Worm (Caenorhabditis elegans) whole organism, L4 larva: Measurements from ENCODE around the gene R02E4.2.

ENCODE experiments used
- F26F4.8 ChIP-seq: fragments of 200-800 bp; sonication (Bioruptor generic); conservative IDR thresholded peaks from 2 replicates; pipeline ENCODE4 v1.3.6; 2022; ENCODE audit warnings: missing genetic modification characterization, missing compliant biosample characterization
- aha-1 ChIP-seq: fragments of 150-350 bp; peaks from one replicate; lab custom pipeline; 2014; ENCODE audit warnings: missing biosample characterization, missing genetic modification characterization
- aly-2 ChIP-seq: sonication (generic microtip); optimal IDR thresholded peaks from 2 replicates; lab custom pipeline; 2018; ENCODE audit warnings: missing biosample characterization, missing genetic modification characterization
- arid-1 ChIP-seq: fragments of 200-800 bp; sonication (Bioruptor generic); conservative IDR thresholded peaks from 2 replicates; pipeline ENCODE4 v1.3.6; 2022; ENCODE audit warnings: missing genetic modification reagents, missing genetic modification characterization, missing compliant biosample characterization
- ceh-32 ChIP-seq: sonication (generic microtip); optimal IDR thresholded peaks from 2 replicates; lab custom pipeline; 2016; ENCODE audit warnings: mild to moderate bottlenecking, missing genetic modification characterization, missing compliant biosample characterization; ENCODE audit not compliant: poor library complexity
- ceh-44 ChIP-seq: fragments of 200-800 bp; sonication (Bioruptor generic); IDR thresholded peaks from 2 replicates; pipeline ENCODE4 v1.3.6; 2022; ENCODE audit warnings: missing genetic modification reagents, missing genetic modification characterization, missing compliant biosample characterization
- ceh-62 ChIP-seq: sonication (generic microtip); optimal IDR thresholded peaks from 2 replicates; lab custom pipeline; 2017; ENCODE audit warnings: missing biosample characterization, missing genetic modification characterization
- daf-12 ChIP-seq: fragments of 150-350 bp; optimal IDR thresholded peaks from 2 replicates; lab custom pipeline; 2014; ENCODE audit warnings: missing biosample characterization, missing genetic modification reagents, missing genetic modification characterization
- daf-16 ChIP-seq, 3 experiments: sonication (generic microtip); optimal IDR thresholded peaks; 2 replicates each; lab custom pipeline; 2016 to 2017; ENCODE audit warnings: missing genetic modification characterization in 3 of 3, missing genetic modification reagents in 3 of 3, mild to moderate bottlenecking in 2 of 3, missing compliant biosample characterization in 2 of 3, missing biosample characterization in 1 of 3, moderate library complexity in 1 of 3
- dmd-8 ChIP-seq: fragments of 200-800 bp; sonication (Bioruptor generic); IDR thresholded peaks from 2 replicates; pipeline ENCODE4 v1.3.6; 2022; ENCODE audit warnings: missing genetic modification characterization, missing compliant biosample characterization
- dmd-9 ChIP-seq: fragments of 200-800 bp; sonication (Bioruptor generic); IDR thresholded peaks from 2 replicates; pipeline ENCODE4 v1.3.6; 2022; ENCODE audit warnings: missing genetic modification reagents, missing genetic modification characterization, missing compliant biosample characterization
- dve-1 ChIP-seq: sonication (generic microtip); optimal IDR thresholded peaks from 2 replicates; lab custom pipeline; 2017; ENCODE audit warnings: antibody characterized with exemption, mild to moderate bottlenecking, missing genetic modification characterization, missing compliant biosample characterization; ENCODE audit not compliant: insufficient read depth
- egl-43 ChIP-seq: fragments of 200-800 bp; sonication (Bioruptor generic); IDR thresholded peaks from 2 replicates; pipeline ENCODE4 v1.3.6; 2022; ENCODE audit warnings: missing genetic modification reagents, missing genetic modification characterization, missing compliant biosample characterization
- fos-1 ChIP-seq: fragments of 150-350 bp; optimal IDR thresholded peaks from 2 replicates; lab custom pipeline; 2014; ENCODE audit warnings: missing biosample characterization, missing genetic modification characterization
- hlh-11 ChIP-seq: fragments of 200-800 bp; sonication (Bioruptor generic); optimal IDR thresholded peaks from 2 replicates; lab custom pipeline; 2018; ENCODE audit warnings: mild to moderate bottlenecking, missing genetic modification characterization, missing compliant biosample characterization
- hlh-30 ChIP-seq: sonication (generic microtip); optimal IDR thresholded peaks from 2 replicates; lab custom pipeline; 2017; ENCODE audit warnings: antibody characterized with exemption, mild to moderate bottlenecking, missing genetic modification characterization, missing compliant biosample characterization; ENCODE audit not compliant: insufficient read depth
- lin-15B ChIP-seq: fragments of 150-350 bp; sonication (generic microtip); optimal IDR thresholded peaks from 3 replicates; lab custom pipeline; 2014; ENCODE audit warnings: missing biosample characterization, missing genetic modification characterization
- lin-38 ChIP-seq: fragments of 200-800 bp; sonication (Bioruptor generic); IDR thresholded peaks from 2 replicates; pipeline ENCODE4 v1.3.6; 2022; ENCODE audit warnings: missing genetic modification reagents, missing genetic modification characterization, missing compliant biosample characterization
- lsy-2 ChIP-seq, 2 experiments: fragments of 150-350 bp in 1 of 2; sonication (generic microtip) in 1 of 2; optimal IDR thresholded peaks; 2 replicates each; lab custom pipeline; 2014 to 2017; ENCODE audit warnings: missing biosample characterization in 2 of 2, missing genetic modification characterization in 2 of 2
- madf-5 ChIP-seq, 2 experiments: fragments of 200-800 bp; sonication (Bioruptor generic); IDR thresholded peaks; 2 replicates each; pipeline ENCODE4 v1.3.6; 2022; ENCODE audit warnings: missing compliant biosample characterization in 2 of 2, missing genetic modification characterization in 2 of 2
- mdl-1 ChIP-seq, 2 experiments: fragments of 150-350 bp in 1 of 2; sonication (generic microtip) in 1 of 2; optimal IDR thresholded peaks; 2 replicates each; lab custom pipeline; 2014 to 2017; ENCODE audit warnings: missing biosample characterization in 2 of 2, missing genetic modification characterization in 2 of 2
- mes-2 ChIP-seq: sonication (generic microtip); optimal IDR thresholded peaks from 2 replicates; lab custom pipeline; 2016; ENCODE audit warnings: missing genotype, mild to moderate bottlenecking, missing genetic modification characterization, missing compliant biosample characterization; ENCODE audit not compliant: poor library complexity, severe bottlenecking
- mxl-2 ChIP-seq: fragments of 200-800 bp; sonication (Bioruptor generic); conservative IDR thresholded peaks from 2 replicates; pipeline ENCODE4 v1.3.6; 2022; ENCODE audit warnings: missing genetic modification reagents, missing genetic modification characterization, missing compliant biosample characterization
- mxl-3 ChIP-seq: fragments of 200-800 bp; sonication (Bioruptor generic); optimal IDR thresholded peaks from 2 replicates; lab custom pipeline; 2018; ENCODE audit warnings: mild to moderate bottlenecking, missing genetic modification characterization, missing compliant biosample characterization
- nhr-25 ChIP-seq: sonication (generic microtip); optimal IDR thresholded peaks from 2 replicates; lab custom pipeline; 2017; ENCODE audit warnings: missing genetic modification characterization, mild to moderate bottlenecking, missing compliant biosample characterization, antibody characterized with exemption, moderate library complexity, borderline replicate concordance; ENCODE audit not compliant: insufficient read depth
- nhr-28 ChIP-seq: fragments of 150-350 bp; optimal IDR thresholded peaks from 2 replicates; lab custom pipeline; 2014; ENCODE audit warnings: missing biosample characterization, missing genetic modification characterization
- nhr-41 ChIP-seq: fragments of 200-800 bp; sonication (Bioruptor generic); IDR thresholded peaks from 2 replicates; pipeline ENCODE4 v1.3.6; 2022; ENCODE audit warnings: missing genetic modification reagents, missing genetic modification characterization, missing compliant biosample characterization
- nhr-42 ChIP-seq: fragments of 200-800 bp; sonication (Bioruptor generic); IDR thresholded peaks from 2 replicates; pipeline ENCODE4 v1.3.6; 2022; ENCODE audit warnings: missing genetic modification characterization, missing compliant biosample characterization
- nhr-48 ChIP-seq: sonication (generic microtip); optimal IDR thresholded peaks from 2 replicates; lab custom pipeline; 2016; ENCODE audit warnings: mild to moderate bottlenecking, missing genetic modification characterization, missing compliant biosample characterization
- nhr-6 ChIP-seq: fragments of 150-350 bp; optimal IDR thresholded peaks from 2 replicates; lab custom pipeline; 2014; ENCODE audit warnings: missing biosample characterization, missing genetic modification characterization
- nhr-76 ChIP-seq: fragments of 150-350 bp; optimal IDR thresholded peaks from 2 replicates; lab custom pipeline; 2014; ENCODE audit warnings: missing biosample characterization, missing genetic modification characterization
- php-3 ChIP-seq: fragments of 200-800 bp; sonication (Bioruptor generic); IDR thresholded peaks from 2 replicates; pipeline ENCODE4 v1.3.6; 2022; ENCODE audit warnings: missing genetic modification reagents, missing genetic modification characterization, missing compliant biosample characterization
- sdz-12 ChIP-seq: fragments of 200-800 bp; sonication (Bioruptor generic); optimal IDR thresholded peaks from 2 replicates; lab custom pipeline; 2018; ENCODE audit warnings: mild to moderate bottlenecking, missing genetic modification characterization, missing compliant biosample characterization
- set-16 ChIP-seq: fragments of 200-800 bp; sonication (Bioruptor generic); IDR thresholded peaks from 2 replicates; pipeline ENCODE4 v1.3.6; 2022; ENCODE audit warnings: missing genetic modification reagents, missing genetic modification characterization, missing compliant biosample characterization
- snpc-1.2 ChIP-seq: fragments of 200-800 bp; sonication (Bioruptor generic); IDR thresholded peaks from 2 replicates; pipeline ENCODE4 v1.3.6; 2022; ENCODE audit warnings: missing genetic modification reagents, missing genetic modification characterization, missing compliant biosample characterization
- snpc-4 ChIP-seq: fragments of 150-350 bp; optimal IDR thresholded peaks from 2 replicates; lab custom pipeline; 2014; ENCODE audit warnings: missing biosample characterization, missing genetic modification characterization
- tra-1 ChIP-seq: fragments of 200-800 bp; sonication (Bioruptor generic); IDR thresholded peaks from 2 replicates; pipeline ENCODE4 v1.3.6; 2022; ENCODE audit warnings: missing genetic modification reagents, missing genetic modification characterization, missing compliant biosample characterization
- unc-62 ChIP-seq, 3 experiments: fragments of 150-350 bp in 1 of 3; sonication (generic microtip); optimal IDR thresholded peaks in 2 of 3; peaks in 1 of 3; 1 replicate in 1 of 3; 2 replicates in 2 of 3; lab custom pipeline; 2014 to 2017; ENCODE audit warnings: missing biosample characterization in 3 of 3, missing genetic modification characterization in 3 of 3, missing genetic modification reagents in 3 of 3, missing genotype in 1 of 3
- vab-7 ChIP-seq: fragments of 200-800 bp; sonication (Bioruptor generic); IDR thresholded peaks from 2 replicates; pipeline ENCODE4 v1.3.6; 2022; ENCODE audit warnings: missing genetic modification reagents, missing genetic modification characterization, missing compliant biosample characterization
- zag-1 ChIP-seq: fragments of 150-350 bp; optimal IDR thresholded peaks from 2 replicates; lab custom pipeline; 2014; ENCODE audit warnings: missing biosample characterization, missing genetic modification characterization
- ztf-11 ChIP-seq: fragments of 150-350 bp; optimal IDR thresholded peaks from 2 replicates; lab custom pipeline; 2014; ENCODE audit warnings: missing biosample characterization, missing genetic modification characterization

R02E4.2 gene

DNA sequence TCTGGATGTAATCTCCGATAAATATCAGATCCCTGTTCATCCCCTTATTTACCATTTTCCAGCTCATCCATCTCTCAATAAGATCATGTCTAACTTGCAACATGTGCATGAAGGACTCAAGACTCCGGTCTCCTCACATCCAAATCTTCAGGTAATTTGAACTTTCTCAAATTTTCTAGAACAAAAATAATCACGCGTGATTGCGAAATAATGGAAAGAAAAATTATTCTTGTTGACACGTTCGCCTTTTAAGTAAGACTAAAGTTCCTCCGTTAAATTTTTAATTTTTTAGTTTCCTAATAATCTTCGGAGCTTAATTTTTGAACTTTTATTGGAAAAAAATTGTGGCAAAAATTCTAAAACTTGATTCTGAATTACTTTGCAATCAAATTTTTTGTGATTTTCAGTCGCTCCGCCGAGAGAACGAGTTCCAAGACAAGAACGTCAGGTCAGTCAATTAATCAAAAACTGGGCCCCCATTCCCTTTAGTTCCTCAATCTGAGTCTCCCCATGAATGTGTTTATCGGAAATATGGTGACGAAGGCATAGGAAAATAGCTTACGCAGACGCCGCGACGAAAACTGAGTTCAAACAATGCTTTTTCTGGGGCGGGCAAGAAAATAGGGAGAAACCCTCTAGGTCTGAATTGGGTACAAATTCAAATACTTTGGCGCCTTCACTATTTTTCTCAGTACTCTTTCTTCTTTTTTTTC lies 30.4 kb downstream of the R02E4.2 start (continued):
- TF ChIP-seq fos-1 (tag; lab: Kevin White, UChicago) (no peak), lin-38 (GFP tag; lab: Robert Waterston, UW) (peak; percentile 40; the same call in 1 of the 2 replicates), lin-15B (tag; lab: Kevin White, UChicago) (no peak), egl-43 (no peak), ceh-44 (GFP tag; lab: Robert Waterston, UW) (no peak), zag-1 (no peak), aha-1 (tag; lab: Kevin White, UChicago) (peak; percentile 29), tra-1 (GFP tag; lab: Robert Waterston, UW) (no peak), nhr-25 (no peak), sdz-12 (GFP tag; lab: Kevin White, UChicago) (no peak), hlh-30 (tag; lab: Kevin White, UChicago) (peak; percentile 9), mxl-2 (no peak), mxl-3 (peak; percentile 12), F26F4.8 (GFP tag; lab: Robert Waterston, UW) (no peak), dmd-9 (GFP tag; lab: Robert Waterston, UW) (no peak), ztf-11 (tag; lab: Kevin White, UChicago) (no peak), lsy-2 (tag; optimal IDR thresholded peaks at IDR 0.05; lab: Kevin White, UChicago) (peak in 1 of 2 experiments; percentile 21), set-16 (GFP tag; lab: Robert Waterston, UW) (no peak), ceh-62 (tag; lab: Kevin White, UChicago) (no peak), nhr-42 (GFP tag; lab: Robert Waterston, UW) (peak; percentile 47; the same call in 1 of the 2 replicates), arid-1 (GFP tag; lab: Robert Waterston, UW) (no peak), nhr-6 (tag; lab: Kevin White, UChicago) (no peak), daf-16 (GFP tag; optimal IDR thresholded peaks at IDR 0.05; lab: Kevin White, UChicago) (peak in 1 of 2 experiments; percentile 9), daf-16 (tag; optimal IDR thresholded peaks at IDR 0.05; lab: Kevin White, UChicago) (peak; percentile 51), nhr-76 (tag; lab: Kevin White, UChicago) (no peak), ceh-32 (no peak), php-3 (GFP tag; lab: Robert Waterston, UW) (no peak), dve-1 (tag; lab: Kevin White, UChicago) (peak; percentile 30), snpc-4 (no peak), daf-12 (tag; lab: Kevin White, UChicago) (no peak), dmd-8 (GFP tag; lab: Robert Waterston, UW) (no peak), vab-7 (GFP tag; lab: Robert Waterston, UW) (no peak), hlh-11 (tag; lab: Kevin White, UChicago) (peak; percentile 64), nhr-41 (GFP tag; lab: Robert Waterston, UW) (no peak)
- TF ChIP-seq, all 104 proteins: peak for 22

DNA sequence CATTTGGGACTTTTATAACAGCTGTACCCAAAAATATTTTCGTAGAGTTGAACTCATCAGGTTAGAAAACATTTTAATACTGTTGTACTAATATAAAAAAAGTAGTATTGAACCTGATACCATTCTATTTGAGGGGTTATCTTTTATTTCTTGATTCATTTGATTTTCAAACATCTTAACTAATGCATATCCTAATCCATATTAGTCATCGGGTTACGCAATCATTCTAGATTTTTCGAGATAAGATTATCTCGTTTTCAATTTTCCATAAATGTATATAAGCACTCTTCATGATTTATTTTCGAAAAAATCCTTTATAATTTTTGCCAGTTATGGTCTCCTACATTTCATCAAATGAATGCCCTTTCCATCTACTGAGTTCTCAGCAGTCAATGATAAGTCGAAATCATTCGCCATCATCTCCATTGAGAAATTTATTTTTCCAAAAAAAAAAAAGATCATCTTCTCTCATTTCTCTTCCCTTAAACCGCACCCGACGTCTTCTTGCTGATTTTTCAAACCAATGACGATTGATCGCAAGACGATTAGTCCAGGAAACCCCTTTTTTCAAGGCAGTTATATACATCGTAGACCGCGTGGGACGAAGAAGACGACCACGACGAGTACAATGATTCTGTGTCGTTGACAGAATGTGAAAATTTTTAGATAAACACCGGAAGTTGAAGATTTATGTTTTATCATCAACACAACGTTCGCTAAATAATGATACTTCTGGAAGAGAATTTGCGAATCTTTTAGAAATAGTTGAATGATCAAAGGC lies 31.3 kb downstream of the R02E4.2 start:
- TF ChIP-seq tra-1 (GFP tag; lab: Robert Waterston, UW) = peak; percentile 68; the same call in 1 of the 2 replicates
- no peak for TF ChIP-seq mes-2 (tag; lab: Kevin White, UChicago)
- peak; percentile 17 for TF ChIP-seq nhr-28 (tag; lab: Kevin White, UChicago)
- peak; percentile 53 for TF ChIP-seq hlh-11 (tag; lab: Kevin White, UChicago)
- no peak for TF ChIP-seq madf-5 (GFP tag; IDR thresholded peaks at IDR 0.05; lab: Robert Waterston, UW)
- peak in 1 of 2 experiments; percentile 71 for TF ChIP-seq unc-62 (GFP tag; optimal IDR thresholded peaks at IDR 0.05 in 1 of 2; lab: Kevin White, UChicago)
- no peak for TF ChIP-seq unc-62 (tag; optimal IDR thresholded peaks at IDR 0.05; lab: Kevin White, UChicago)
- TF ChIP-seq daf-16 (GFP tag; optimal IDR thresholded peaks at IDR 0.05; lab: Kevin White, UChicago) = no peak
- TF ChIP-seq daf-16 (tag; optimal IDR thresholded peaks at IDR 0.05; lab: Kevin White, UChicago) = peak; percentile 22
- TF ChIP-seq hlh-30 (tag; lab: Kevin White, UChicago) = peak; percentile 22
- peak; percentile 29 for TF ChIP-seq mxl-3
- TF ChIP-seq nhr-48 = peak; percentile 9
- TF ChIP-seq aly-2 (tag; lab: Kevin White, UChicago) = no peak
- peak in 1 of 2 experiments; percentile 51 for TF ChIP-seq mdl-1 (tag; optimal IDR thresholded peaks at IDR 0.05; lab: Kevin White, UChicago)
- TF ChIP-seq snpc-1.2 (GFP tag; lab: Robert Waterston, UW) = no peak
- TF ChIP-seq aha-1 (tag; lab: Kevin White, UChicago) = peak; percentile 88
